Worm (Caenorhabditis elegans) whole organism, late embryonic: Measurements from ENCODE around the gene hil-6.

Experiments
- C08G9.2 ChIP-seq: sonication (generic microtip); optimal IDR thresholded peaks from 2 replicates; lab custom pipeline; 2016; ENCODE audit warnings: mild to moderate bottlenecking, missing genetic modification characterization, moderate library complexity, missing compliant biosample characterization
- C38D4.7 ChIP-seq: fragments of 200-800 bp; sonication (Bioruptor generic); optimal IDR thresholded peaks from 2 replicates; lab custom pipeline; 2018; ENCODE audit warnings: mild to moderate bottlenecking, missing genetic modification characterization, moderate library complexity, missing compliant biosample characterization
- K02D7.2 ChIP-seq: sonication (generic microtip); optimal IDR thresholded peaks from 2 replicates; lab custom pipeline; 2017; ENCODE audit warnings: mild to moderate bottlenecking, missing genetic modification characterization, missing compliant biosample characterization
- T23F11.4 ChIP-seq: fragments of 200-800 bp; sonication (Bioruptor generic); optimal IDR thresholded peaks from 2 replicates; lab custom pipeline; 2018; ENCODE audit warnings: mild to moderate bottlenecking, missing genetic modification characterization, missing compliant biosample characterization
- Y22D7AL.16 ChIP-seq: sonication (generic microtip); optimal IDR thresholded peaks from 2 replicates; lab custom pipeline; 2016; ENCODE audit warnings: missing genetic modification characterization, missing compliant biosample characterization
- ahr-1 ChIP-seq: sonication (generic microtip); optimal IDR thresholded peaks from 2 replicates; lab custom pipeline; 2016; ENCODE audit warnings: missing genetic modification characterization, missing compliant biosample characterization
- ama-1 ChIP-seq: fragments of 150-350 bp; optimal IDR thresholded peaks from 2 replicates; lab custom pipeline; 2014
- ceh-18 ChIP-seq: sonication (generic microtip); optimal IDR thresholded peaks from 2 replicates; lab custom pipeline; 2016; ENCODE audit warnings: missing genetic modification characterization, missing compliant biosample characterization
- ceh-19 ChIP-seq: fragments of 200-800 bp; sonication (Bioruptor generic); optimal IDR thresholded peaks from 2 replicates; lab custom pipeline; 2018; ENCODE audit warnings: mild to moderate bottlenecking, missing genetic modification characterization, missing compliant biosample characterization
- ceh-2 ChIP-seq: sonication (generic microtip); optimal IDR thresholded peaks from 2 replicates; lab custom pipeline; 2016; ENCODE audit warnings: missing genotype, missing genetic modification characterization, missing compliant biosample characterization
- ceh-22 ChIP-seq: sonication (generic microtip); optimal IDR thresholded peaks from 2 replicates; lab custom pipeline; 2017; ENCODE audit warnings: missing biosample characterization, missing genetic modification characterization
- ceh-24 ChIP-seq: sonication (generic microtip); optimal IDR thresholded peaks from 2 replicates; lab custom pipeline; 2016; ENCODE audit warnings: mild to moderate bottlenecking, missing genetic modification characterization, missing compliant biosample characterization
- ceh-31 ChIP-seq: sonication (generic microtip); optimal IDR thresholded peaks from 2 replicates; lab custom pipeline; 2016; ENCODE audit warnings: missing genetic modification characterization, missing compliant biosample characterization
- ceh-34 ChIP-seq: sonication (generic microtip); optimal IDR thresholded peaks from 2 replicates; lab custom pipeline; 2016; ENCODE audit warnings: mild to moderate bottlenecking, missing genetic modification characterization, missing compliant biosample characterization
- ceh-6 ChIP-seq: fragments of 200-800 bp; sonication (Bioruptor generic); optimal IDR thresholded peaks from 2 replicates; lab custom pipeline; 2018; ENCODE audit warnings: mild to moderate bottlenecking, missing genetic modification characterization, missing compliant biosample characterization
- dmd-4 ChIP-seq: sonication (generic microtip); optimal IDR thresholded peaks from 2 replicates; lab custom pipeline; 2016; ENCODE audit warnings: borderline replicate concordance, missing genetic modification characterization, missing compliant biosample characterization
- elt-4 ChIP-seq: sonication (generic microtip); optimal IDR thresholded peaks from 2 replicates; lab custom pipeline; 2016; ENCODE audit warnings: missing genetic modification characterization, missing compliant biosample characterization
- ets-4 ChIP-seq: sonication (generic microtip); optimal IDR thresholded peaks from 2 replicates; lab custom pipeline; 2016; ENCODE audit warnings: missing genetic modification characterization, missing compliant biosample characterization
- fax-1 ChIP-seq: sonication (generic microtip); optimal IDR thresholded peaks from 2 replicates; lab custom pipeline; 2016; ENCODE audit warnings: missing genotype, missing genetic modification characterization, missing compliant biosample characterization
- hlh-30 ChIP-seq: sonication (generic microtip); optimal IDR thresholded peaks from 2 replicates; lab custom pipeline; 2017; ENCODE audit warnings: antibody characterized with exemption, missing genetic modification characterization, missing compliant biosample characterization; ENCODE audit not compliant: insufficient read depth
- hlh-6 ChIP-seq: sonication (generic microtip); optimal IDR thresholded peaks from 2 replicates; lab custom pipeline; 2016; ENCODE audit warnings: missing genotype, missing genetic modification characterization, missing compliant biosample characterization
- lim-6 ChIP-seq: sonication (generic microtip); optimal IDR thresholded peaks from 2 replicates; lab custom pipeline; 2016; ENCODE audit warnings: missing genetic modification characterization, missing compliant biosample characterization
- madf-2 ChIP-seq: sonication (generic microtip); optimal IDR thresholded peaks from 2 replicates; lab custom pipeline; 2017; ENCODE audit warnings: missing genetic modification characterization, missing compliant biosample characterization
- nhr-11 ChIP-seq: fragments of 150-350 bp; optimal IDR thresholded peaks from 2 replicates; lab custom pipeline; 2014; ENCODE audit warnings: missing biosample characterization, missing genetic modification characterization
- npax-4 ChIP-seq: sonication (generic microtip); optimal IDR thresholded peaks from 2 replicates; lab custom pipeline; 2016; ENCODE audit warnings: missing genetic modification characterization, missing compliant biosample characterization
- pag-3 ChIP-seq: sonication (generic microtip); optimal IDR thresholded peaks from 2 replicates; lab custom pipeline; 2016; ENCODE audit warnings: missing compliant biosample characterization, missing genetic modification characterization, borderline replicate concordance
- pat-9 ChIP-seq: fragments of 200-800 bp; sonication (Bioruptor generic); optimal IDR thresholded peaks from 2 replicates; lab custom pipeline; 2018; ENCODE audit warnings: mild to moderate bottlenecking, missing genetic modification characterization, moderate library complexity, missing compliant biosample characterization
- pha-2 ChIP-seq: sonication (generic microtip); optimal IDR thresholded peaks from 2 replicates; lab custom pipeline; 2017; ENCODE audit warnings: mild to moderate bottlenecking, missing genetic modification characterization, missing compliant biosample characterization
- pha-4 ChIP-seq: fragments of 150-350 bp; optimal IDR thresholded peaks from 2 replicates; lab custom pipeline; 2018; ENCODE audit warnings: missing biosample characterization, missing genetic modification reagents, missing genetic modification characterization
- pqm-1 ChIP-seq: sonication (generic microtip); optimal IDR thresholded peaks from 2 replicates; lab custom pipeline; 2016; ENCODE audit warnings: missing genetic modification characterization, missing compliant biosample characterization
- sox-4 ChIP-seq: sonication (generic microtip); optimal IDR thresholded peaks from 2 replicates; lab custom pipeline; 2017; ENCODE audit warnings: mild to moderate bottlenecking, missing genetic modification characterization, inconsistent platforms, missing compliant biosample characterization
- tbx-7 ChIP-seq: sonication (generic microtip); optimal IDR thresholded peaks from 2 replicates; lab custom pipeline; 2016; ENCODE audit warnings: missing genotype, missing genetic modification characterization, missing compliant biosample characterization
- unc-55 ChIP-seq: sonication (generic microtip); optimal IDR thresholded peaks from 2 replicates; lab custom pipeline; 2017; ENCODE audit warnings: missing biosample characterization, missing genetic modification reagents, missing genetic modification characterization
- unc-86 ChIP-seq: sonication (generic microtip); optimal IDR thresholded peaks from 2 replicates; lab custom pipeline; 2016; ENCODE audit warnings: missing genetic modification characterization, missing compliant biosample characterization
- zip-5 ChIP-seq: sonication (generic microtip); optimal IDR thresholded peaks from 2 replicates; lab custom pipeline; 2016; ENCODE audit warnings: missing genetic modification characterization, missing compliant biosample characterization
- ztf-16 ChIP-seq: sonication (generic microtip); optimal IDR thresholded peaks from 2 replicates; lab custom pipeline; 2017; ENCODE audit warnings: missing genetic modification characterization, missing compliant biosample characterization

Gene hil-6

DNA sequence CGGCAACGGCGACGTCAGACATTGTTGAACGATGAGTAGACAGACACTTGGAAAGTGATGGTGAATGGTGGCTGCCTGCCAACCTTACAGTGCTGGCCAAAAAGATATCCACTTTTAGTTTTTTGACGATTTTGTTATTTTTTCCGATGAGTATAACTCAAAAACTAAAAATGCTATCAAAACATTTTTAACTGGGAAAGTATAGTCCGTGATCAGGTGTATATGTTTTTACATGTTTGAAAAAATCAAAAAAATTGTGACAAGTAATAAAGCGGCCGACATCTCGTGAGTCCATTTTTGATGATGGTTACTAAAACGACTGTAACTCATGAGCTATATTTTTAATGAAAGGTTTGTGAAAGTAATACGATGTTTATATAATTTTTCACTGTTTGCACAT is at the start of gene hil-6:
TSS of gene hil-6 (minus strand) at position 101 of the 400 bp plus-strand sequence.
- TF ChIP-seq C08G9.2 (tag; lab: Kevin White, UChicago), result no peak

- TF ChIP-seq ceh-18 (tag; lab: Kevin White, UChicago), result peak; percentile 17
- TF ChIP-seq dmd-4 (tag; lab: Kevin White, UChicago), result no peak
- no peak for TF ChIP-seq tbx-7 (tag; lab: Kevin White, UChicago)
- TF ChIP-seq ztf-16, result no peak
- no peak for TF ChIP-seq zip-5 (tag; lab: Kevin White, UChicago)
- TF ChIP-seq ceh-34 (tag; lab: Kevin White, UChicago), result no peak
- TF ChIP-seq ceh-24 (tag; lab: Kevin White, UChicago), result no peak
- TF ChIP-seq sox-4 (tag; lab: Kevin White, UChicago), result no peak
- peak; percentile 50 for TF ChIP-seq unc-55 (GFP tag; lab: Kevin White, UChicago)
- no peak for TF ChIP-seq T23F11.4
- no peak for TF ChIP-seq nhr-11 (tag; lab: Kevin White, UChicago)
- no peak for TF ChIP-seq npax-4 (tag; lab: Kevin White, UChicago)
Observed at ce11 chrV:2076043-2076442, 44.7 kb upstream of the hil-6 start.

ce11 chrV:2072807-2073206 is 41.5 kb upstream of the hil-6 start, which contains the start of gene Y40B10A.9:
Y40B10A.9 (minus strand) TSS chrV:2072907.
- TF ChIP-seq fax-1 (tag; lab: Kevin White, UChicago), result no peak
- no peak for TF ChIP-seq ceh-2 (tag; lab: Kevin White, UChicago)
- no peak for TF ChIP-seq hlh-30 (tag; lab: Kevin White, UChicago)
- TF ChIP-seq C38D4.7 (GFP tag; lab: Kevin White, UChicago), result no peak
- no peak for TF ChIP-seq unc-86
- no peak for TF ChIP-seq hlh-6 (tag; lab: Kevin White, UChicago)
- no peak for TF ChIP-seq ets-4 (tag; lab: Kevin White, UChicago)
- no peak for TF ChIP-seq ama-1 (lab: Kevin White, UChicago)
- TF ChIP-seq T23F11.4, result no peak
- TF ChIP-seq pag-3 (tag; lab: Kevin White, UChicago), result no peak
- TF ChIP-seq pha-2, result no peak
- TF ChIP-seq K02D7.2 (tag; lab: Kevin White, UChicago), result no peak
- TF ChIP-seq pha-4 (tag; lab: Kevin White, UChicago), result no peak
- no peak for TF ChIP-seq ceh-31 (tag; lab: Kevin White, UChicago)
- TF ChIP-seq, all 69 proteins: peak for 0

- TF ChIP-seq elt-4 (tag; lab: Kevin White, UChicago), result no peak
- TF ChIP-seq ceh-34 (tag; lab: Kevin White, UChicago), result no peak
- no peak for TF ChIP-seq ahr-1 (tag; lab: Kevin White, UChicago)
- TF ChIP-seq ama-1 (lab: Kevin White, UChicago), result no peak
- no peak for TF ChIP-seq pat-9 (tag; lab: Kevin White, UChicago)
- TF ChIP-seq Y22D7AL.16, result no peak
- no peak for TF ChIP-seq ceh-24 (tag; lab: Kevin White, UChicago)
- TF ChIP-seq ceh-19, result no peak
- TF ChIP-seq nhr-11 (tag; lab: Kevin White, UChicago), result no peak
- TF ChIP-seq ceh-22, result no peak
- no peak for TF ChIP-seq sox-4 (tag; lab: Kevin White, UChicago)
- no peak for TF ChIP-seq pqm-1 (tag; lab: Kevin White, UChicago)
- TF ChIP-seq ceh-6 (GFP tag; lab: Kevin White, UChicago), result no peak
- no peak for TF ChIP-seq madf-2 (tag; lab: Kevin White, UChicago)
- TF ChIP-seq pag-3 (tag; lab: Kevin White, UChicago), result no peak
- no peak for TF ChIP-seq lim-6 (tag; lab: Kevin White, UChicago)
- TF ChIP-seq, all 69 proteins: peak for 0
Observed at ce11 chrV:2068728-2069443, 37.5 kb upstream of the hil-6 start.
